Fruit fly (Drosophila melanogaster): ENCODE measurements around the gene Cdk2.

Cdk2 gene

dm6 chr3R:20735405-20735804 is at the start of gene Cdk2:
Cdk2 (plus strand) TSS chr3R:20735623.
- TF ChIP-seq CG4496 (GFP tag; IDR thresholded peaks at IDR 0.05) (peak; percentile 49; the same call in 2 of the 3 replicates), CG15710 (tag; optimal IDR thresholded peaks at IDR 0.05) (no peak)

- TF ChIP-seq fd96Ca (GFP tag; IDR thresholded peaks at IDR 0.05) (no peak), CG34367 (tag; optimal IDR thresholded peaks at IDR 0.05) (no peak), EcR (GFP tag; optimal IDR thresholded peaks at IDR 0.05) (no peak), CG12605 (GFP tag; IDR thresholded peaks at IDR 0.05) (no peak), CG10348 (GFP tag; IDR thresholded peaks at IDR 0.05) (no peak), gl (tag; optimal IDR thresholded peaks at IDR 0.05) (no peak), CG9948 (tag; optimal IDR thresholded peaks at IDR 0.05) (no peak), CG8301 (tag; optimal IDR thresholded peaks at IDR 0.05) (no peak), Pif1B (GFP tag; optimal IDR thresholded peaks at IDR 0.05) (no peak), D1 (tag; optimal IDR thresholded peaks at IDR 0.05) (no peak), CG32121 (GFP tag; IDR thresholded peaks at IDR 0.05) (no peak), CG8159 (tag; optimal IDR thresholded peaks at IDR 0.05) (no peak), Pif1A (GFP tag; optimal IDR thresholded peaks at IDR 0.05) (no peak), CG13204 (GFP tag; optimal IDR thresholded peaks at IDR 0.05) (no peak), Snoo (tag; optimal IDR thresholded peaks at IDR 0.05) (no peak), CG4496 (GFP tag; IDR thresholded peaks at IDR 0.05) (no peak), CG14655 (GFP tag; optimal IDR thresholded peaks at IDR 0.05) (no peak)
These were observed 21.1 kb upstream of the Cdk2 start, which contains the start of gene Oamb for dm6 chr3R:20714360-20714759. Oamb (minus strand) TSS chr3R:20714577.

- no peak for TF ChIP-seq gl (tag; optimal IDR thresholded peaks at IDR 0.05)
- TF ChIP-seq CG14655 (GFP tag; optimal IDR thresholded peaks at IDR 0.05), result peak; percentile 27
- peak; percentile 39 for TF ChIP-seq CG8159 (tag; optimal IDR thresholded peaks at IDR 0.05)
These were observed 16.1 kb upstream of the Cdk2 start for dm6 chr3R:20719286-20719685.

DNA sequence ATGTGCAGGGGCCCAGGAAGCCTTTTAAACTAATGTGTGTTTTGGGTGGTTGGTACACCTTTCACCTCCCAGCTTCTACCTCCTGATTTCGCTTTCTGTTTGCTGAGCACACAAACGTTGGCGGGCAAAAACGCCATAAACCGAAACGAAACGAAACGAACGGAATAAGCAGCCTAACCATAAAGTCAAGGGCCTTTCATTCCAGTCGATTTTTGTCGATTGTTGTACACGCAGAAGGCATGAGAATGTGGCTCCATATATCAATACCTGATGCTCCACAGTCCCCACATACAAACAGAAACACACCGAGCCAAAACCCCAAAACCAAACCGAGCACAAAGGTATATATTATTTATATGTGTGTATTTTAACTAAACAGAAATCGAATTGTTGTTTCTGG is 11.9 kb upstream of the Cdk2 start:
- no peak for TF ChIP-seq Ets98B (GFP tag; IDR thresholded peaks at IDR 0.05)
- no peak for TF ChIP-seq CG4496 (GFP tag; IDR thresholded peaks at IDR 0.05)
- no peak for TF ChIP-seq CG13204 (GFP tag; optimal IDR thresholded peaks at IDR 0.05)
- no peak for TF ChIP-seq CG10348 (GFP tag; IDR thresholded peaks at IDR 0.05)
- no peak for TF ChIP-seq gl (tag; optimal IDR thresholded peaks at IDR 0.05)
- no peak for TF ChIP-seq CG32121 (GFP tag; IDR thresholded peaks at IDR 0.05)
- TF ChIP-seq CG14655 (GFP tag; optimal IDR thresholded peaks at IDR 0.05), result no peak
- TF ChIP-seq Pif1A (GFP tag; optimal IDR thresholded peaks at IDR 0.05), result no peak
- no peak for TF ChIP-seq EcR (GFP tag; optimal IDR thresholded peaks at IDR 0.05)
- TF ChIP-seq D1 (tag; optimal IDR thresholded peaks at IDR 0.05), result no peak
- TF ChIP-seq CG8159 (tag; optimal IDR thresholded peaks at IDR 0.05), result no peak
- TF ChIP-seq CG34367 (tag; optimal IDR thresholded peaks at IDR 0.05), result no peak
- no peak for TF ChIP-seq rn (GFP tag; IDR thresholded peaks at IDR 0.05)
- no peak for TF ChIP-seq Pif1B (GFP tag; optimal IDR thresholded peaks at IDR 0.05)

- no peak for TF ChIP-seq CG17806 (tag; optimal IDR thresholded peaks at IDR 0.05)
- TF ChIP-seq CG12605 (GFP tag; IDR thresholded peaks at IDR 0.05), result no peak
- TF ChIP-seq CG34367 (tag; optimal IDR thresholded peaks at IDR 0.05), result no peak
- TF ChIP-seq EcR (GFP tag; optimal IDR thresholded peaks at IDR 0.05), result no peak
- no peak for TF ChIP-seq CG4496 (GFP tag; IDR thresholded peaks at IDR 0.05)
- no peak for TF ChIP-seq Ets98B (GFP tag; IDR thresholded peaks at IDR 0.05)
- no peak for TF ChIP-seq CG9948 (tag; optimal IDR thresholded peaks at IDR 0.05)
- no peak for TF ChIP-seq CG8301 (tag; optimal IDR thresholded peaks at IDR 0.05)
- no peak for TF ChIP-seq gl (tag; optimal IDR thresholded peaks at IDR 0.05)
- no peak for TF ChIP-seq CG10348 (GFP tag; IDR thresholded peaks at IDR 0.05)
- TF ChIP-seq D1 (tag; optimal IDR thresholded peaks at IDR 0.05), result no peak
- TF ChIP-seq CG8159 (tag; optimal IDR thresholded peaks at IDR 0.05), result no peak
- no peak for TF ChIP-seq CG14655 (GFP tag; optimal IDR thresholded peaks at IDR 0.05)
- TF ChIP-seq CG13204 (GFP tag; optimal IDR thresholded peaks at IDR 0.05), result no peak
- TF ChIP-seq Pif1B (GFP tag; optimal IDR thresholded peaks at IDR 0.05), result no peak
- TF ChIP-seq Snoo (tag; optimal IDR thresholded peaks at IDR 0.05), result no peak
These were observed 4.1 kb upstream of the Cdk2 start, which contains the start of gene CG31205 for dm6 chr3R:20731331-20731730. CG31205 (plus strand) TSS chr3R:20731631.

- TF ChIP-seq CG8301 (tag; optimal IDR thresholded peaks at IDR 0.05), result no peak
- no peak for TF ChIP-seq Snoo (tag; optimal IDR thresholded peaks at IDR 0.05)
- no peak for TF ChIP-seq CG13204 (GFP tag; optimal IDR thresholded peaks at IDR 0.05)
- TF ChIP-seq rn (GFP tag; IDR thresholded peaks at IDR 0.05), result no peak
- TF ChIP-seq CG9948 (tag; optimal IDR thresholded peaks at IDR 0.05), result no peak
These were observed 3.6 kb downstream of the Cdk2 start, which contains the start of gene CG17267 for dm6 chr3R:20739000-20739399. CG17267 (minus strand) TSS chr3R:20739100.

DNA sequence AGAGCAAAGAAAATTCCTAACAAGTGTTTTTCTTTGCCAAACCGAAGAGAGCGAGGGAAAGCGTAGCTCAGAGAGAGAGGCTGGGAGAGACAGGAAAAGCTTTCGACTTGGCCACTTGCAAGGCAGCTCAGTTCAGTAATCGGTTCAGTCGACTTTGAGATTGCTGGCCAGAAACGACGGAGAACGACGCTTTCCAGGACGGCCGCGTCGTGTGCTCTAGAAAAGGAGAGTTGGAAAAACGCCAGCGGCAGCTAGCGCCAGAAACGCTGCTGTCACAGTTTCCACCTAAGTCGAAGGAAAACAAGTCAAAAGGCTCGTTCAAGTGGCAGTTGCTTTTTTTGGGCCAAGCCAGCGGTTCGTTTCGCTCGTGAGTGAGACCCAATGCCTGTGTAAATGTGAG is 4.5 kb downstream of the Cdk2 start, which contains the start of gene CG42322:
TSS of gene CG42322 (plus strand) at position 138 of the 400 bp plus-strand sequence.
- TF ChIP-seq gl (tag; optimal IDR thresholded peaks at IDR 0.05), result no peak
- no peak for TF ChIP-seq Ets98B (GFP tag; IDR thresholded peaks at IDR 0.05)
- no peak for TF ChIP-seq CG8301 (tag; optimal IDR thresholded peaks at IDR 0.05)
- peak; percentile 34; the same call in 1 of the 2 replicates for TF ChIP-seq CG12605 (GFP tag; IDR thresholded peaks at IDR 0.05)
- no peak for TF ChIP-seq rn (GFP tag; IDR thresholded peaks at IDR 0.05)
- TF ChIP-seq CG34367 (tag; optimal IDR thresholded peaks at IDR 0.05), result no peak

All from whole organism, pupa.